Fruit fly (Drosophila melanogaster): ENCODE results near the gene CG14434.

The CG14434 gene

DNA sequence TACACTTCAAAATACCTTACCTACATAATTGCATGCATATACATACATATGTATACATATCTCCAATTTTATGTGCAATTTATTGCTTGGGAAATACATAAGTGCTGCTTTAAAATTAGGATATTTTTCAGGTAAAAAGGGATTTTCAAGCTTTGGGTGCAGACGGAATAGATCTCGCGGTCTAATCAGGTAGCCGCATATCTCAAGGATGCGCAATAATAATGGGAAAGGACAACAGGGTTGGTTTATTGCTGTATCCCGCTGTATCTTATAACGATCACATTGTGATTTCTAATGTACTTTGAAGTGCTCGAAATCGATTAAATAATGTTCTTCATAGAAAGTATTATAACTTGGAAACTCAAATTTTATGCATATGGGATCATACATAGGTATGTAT lies 9.3 kb downstream of the CG14434 start:
- TF ChIP-seq CG11617 (GFP tag; optimal IDR thresholded peaks at IDR 0.05) (no peak), CG7045 (GFP tag; optimal IDR thresholded peaks at IDR 0.05) (no peak), CG7101 (tag; optimal IDR thresholded peaks at IDR 0.05) (no peak), bab1 (GFP tag; optimal IDR thresholded peaks at IDR 0.05) (no peak), CG5204 (GFP tag; optimal IDR thresholded peaks at IDR 0.05) (no peak), Hr96 (GFP tag; optimal IDR thresholded peaks at IDR 0.05) (no peak), tj (GFP tag; optimal IDR thresholded peaks at IDR 0.05) (no peak), pad (GFP tag; optimal IDR thresholded peaks at IDR 0.05) (no peak), Mnt (GFP tag; optimal IDR thresholded peaks at IDR 0.05) (no peak), Crg-1 (GFP tag; optimal IDR thresholded peaks at IDR 0.05) (no peak), kay (GFP tag; ENCODE audit: borderline replicate concordance) (no peak), CG14711 (tag; optimal IDR thresholded peaks at IDR 0.05) (no peak), CG33017 (tag; optimal IDR thresholded peaks at IDR 0.05) (no peak)

DNA sequence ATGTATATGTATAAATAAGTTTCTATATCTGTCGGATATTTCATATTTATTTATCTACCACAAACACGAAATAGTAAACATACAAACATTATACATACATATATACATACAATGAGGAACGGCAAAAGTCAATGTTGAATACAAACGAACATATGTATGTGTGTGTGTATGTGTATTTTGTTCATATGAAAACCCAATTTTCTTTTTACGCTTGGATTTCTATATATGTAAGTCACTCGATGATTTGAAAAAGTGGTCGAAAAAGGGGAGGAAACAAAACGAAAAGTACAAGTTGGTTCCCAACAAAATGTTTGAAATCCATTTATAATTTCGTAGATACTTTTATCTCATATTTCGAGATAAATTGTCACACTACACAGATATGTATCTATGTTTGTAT lies 9.7 kb downstream of the CG14434 start:
- TF ChIP-seq kay (GFP tag; ENCODE audit: borderline replicate concordance) (peak; percentile 73), CG7101 (tag; optimal IDR thresholded peaks at IDR 0.05) (no peak), toe (GFP tag; optimal IDR thresholded peaks at IDR 0.05) (no peak), Crg-1 (GFP tag; optimal IDR thresholded peaks at IDR 0.05) (no peak), CG33017 (tag; optimal IDR thresholded peaks at IDR 0.05) (no peak), Hr96 (GFP tag; optimal IDR thresholded peaks at IDR 0.05) (no peak), ovo (GFP tag; optimal IDR thresholded peaks at IDR 0.05) (no peak)

DNA sequence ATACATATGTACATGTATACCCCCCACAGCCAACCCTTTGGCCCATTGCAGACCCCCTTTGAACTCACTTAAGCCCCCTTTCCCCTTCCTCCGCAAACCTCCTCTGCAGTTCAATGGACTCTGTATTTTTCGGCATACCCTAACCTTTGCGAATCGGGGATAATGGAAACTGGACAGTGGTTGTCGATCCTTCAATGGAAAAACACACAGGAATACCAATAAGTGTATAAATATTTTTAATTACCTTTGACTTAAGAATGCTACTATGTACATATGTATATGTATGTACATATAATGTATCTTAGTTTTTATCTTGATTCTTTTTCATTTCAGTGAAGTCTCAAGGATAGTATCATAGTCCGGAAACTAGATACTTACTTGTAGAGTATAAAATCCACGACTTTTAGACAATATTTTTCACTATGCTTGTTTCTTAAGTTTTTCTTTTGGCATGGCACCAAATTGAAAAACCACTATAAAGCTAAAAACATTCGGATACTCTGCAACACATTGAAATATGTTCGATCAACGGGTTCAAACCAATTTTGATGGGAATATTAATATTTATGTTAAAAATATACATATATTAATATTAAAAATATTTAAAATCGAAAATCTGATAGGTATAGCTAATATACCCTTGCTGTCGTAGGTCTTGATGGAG lies 10.5 kb downstream of the CG14434 start:
- TF ChIP-seq CG11617 (GFP tag; optimal IDR thresholded peaks at IDR 0.05) (no peak), pad (GFP tag; optimal IDR thresholded peaks at IDR 0.05) (no peak), CG1620 (GFP tag; optimal IDR thresholded peaks at IDR 0.05) (no peak), kay (GFP tag; ENCODE audit: borderline replicate concordance) (no peak), CG14711 (tag; optimal IDR thresholded peaks at IDR 0.05) (peak; percentile 52), cnc (optimal IDR thresholded peaks at IDR 0.05) (no peak), Crg-1 (GFP tag; optimal IDR thresholded peaks at IDR 0.05) (no peak), CG7101 (tag; optimal IDR thresholded peaks at IDR 0.05) (peak; percentile 16), Mnt (GFP tag; optimal IDR thresholded peaks at IDR 0.05) (no peak), CG7045 (GFP tag; optimal IDR thresholded peaks at IDR 0.05) (no peak), ovo (GFP tag; optimal IDR thresholded peaks at IDR 0.05) (no peak), cic (GFP tag; optimal IDR thresholded peaks at IDR 0.05) (no peak), Hr96 (GFP tag; optimal IDR thresholded peaks at IDR 0.05) (no peak), CG12768 (GFP tag; optimal IDR thresholded peaks at IDR 0.05) (no peak), CG33017 (tag; optimal IDR thresholded peaks at IDR 0.05) (peak; percentile 10), Clk (GFP tag; optimal IDR thresholded peaks at IDR 0.05) (no peak), tj (GFP tag; optimal IDR thresholded peaks at IDR 0.05) (no peak), toe (GFP tag; optimal IDR thresholded peaks at IDR 0.05) (no peak), CG5204 (GFP tag; optimal IDR thresholded peaks at IDR 0.05) (no peak), bab1 (GFP tag; optimal IDR thresholded peaks at IDR 0.05) (peak; percentile 72)

DNA sequence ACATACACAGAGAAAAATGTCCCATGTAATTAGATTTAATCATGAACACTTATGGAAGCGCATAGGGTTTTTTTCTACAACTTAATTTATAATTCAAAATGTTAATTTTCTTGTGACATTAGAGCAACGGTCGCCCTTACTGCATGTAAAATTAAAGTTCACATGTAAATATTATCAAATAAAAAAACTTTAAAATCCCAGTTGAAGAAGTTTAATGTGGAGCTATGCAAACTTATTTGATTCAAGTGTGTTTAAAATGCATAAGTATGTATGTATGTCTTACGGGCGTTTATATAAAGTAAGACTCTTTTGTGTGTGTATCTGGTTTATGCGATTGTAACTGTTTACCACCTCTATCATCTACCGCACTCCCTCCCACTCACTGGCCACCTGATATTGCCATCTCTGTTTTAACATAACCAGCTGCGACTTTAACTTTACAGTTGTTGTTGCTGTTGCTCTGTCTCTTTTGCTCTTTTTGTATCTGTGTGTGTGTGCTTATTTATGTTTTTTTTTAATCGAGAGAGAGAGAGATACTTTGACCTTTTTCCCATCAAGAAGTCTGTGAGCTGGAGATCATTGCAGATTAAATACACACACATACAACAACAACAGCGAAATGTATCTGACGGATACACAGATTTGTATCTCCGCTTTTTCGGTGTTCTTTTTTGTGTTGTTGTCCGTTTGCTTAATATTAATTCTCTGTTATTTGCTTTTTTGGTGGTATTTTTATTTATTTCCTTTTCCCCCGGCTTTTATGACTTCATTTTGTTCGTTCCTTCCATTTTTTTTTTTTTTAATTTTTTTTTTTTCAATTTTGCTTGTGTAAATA lies 11.4 kb downstream of the CG14434 start:
- peak; percentile 16 for TF ChIP-seq Mnt (GFP tag; optimal IDR thresholded peaks at IDR 0.05)
- no peak for TF ChIP-seq pad (GFP tag; optimal IDR thresholded peaks at IDR 0.05)
- TF ChIP-seq tj (GFP tag; optimal IDR thresholded peaks at IDR 0.05) = peak; percentile 32
- peak; percentile 37 for TF ChIP-seq CG5204 (GFP tag; optimal IDR thresholded peaks at IDR 0.05)
- no peak for TF ChIP-seq ovo (GFP tag; optimal IDR thresholded peaks at IDR 0.05)
- peak; percentile 13 for TF ChIP-seq CG11617 (GFP tag; optimal IDR thresholded peaks at IDR 0.05)
- peak; percentile 48 for TF ChIP-seq CG7101 (tag; optimal IDR thresholded peaks at IDR 0.05)
- peak; percentile 90 for TF ChIP-seq bab1 (GFP tag; optimal IDR thresholded peaks at IDR 0.05)
- no peak for TF ChIP-seq Hr96 (GFP tag; optimal IDR thresholded peaks at IDR 0.05)

DNA sequence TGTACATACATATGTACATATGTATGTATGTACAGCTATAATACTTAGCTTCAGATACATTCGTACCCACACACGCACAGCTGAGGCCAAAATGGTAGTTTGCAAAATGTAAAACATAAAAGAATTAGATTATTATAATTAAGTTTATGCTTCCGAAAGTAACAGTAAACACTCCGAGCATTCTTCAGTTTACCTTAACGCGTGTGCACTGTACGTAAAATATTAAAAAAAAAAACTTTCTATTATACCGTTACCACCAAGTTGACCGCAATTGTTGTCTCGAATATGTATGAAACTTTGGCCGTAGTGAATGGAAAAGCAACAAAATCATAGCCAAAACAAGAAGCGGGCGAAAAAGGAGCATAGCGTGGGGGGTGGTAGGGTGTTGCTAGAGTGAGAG lies 12.4 kb downstream of the CG14434 start:
- no peak for TF ChIP-seq pad (GFP tag; optimal IDR thresholded peaks at IDR 0.05)
- peak; percentile 35 for TF ChIP-seq CG14711 (tag; optimal IDR thresholded peaks at IDR 0.05)
- peak; percentile 35 for TF ChIP-seq CG7101 (tag; optimal IDR thresholded peaks at IDR 0.05)
- peak; percentile 8 for TF ChIP-seq CG7045 (GFP tag; optimal IDR thresholded peaks at IDR 0.05)
- TF ChIP-seq bab1 (GFP tag; optimal IDR thresholded peaks at IDR 0.05) = peak; percentile 19
- TF ChIP-seq CG33017 (tag; optimal IDR thresholded peaks at IDR 0.05) = peak; percentile 34
- no peak for TF ChIP-seq CG5204 (GFP tag; optimal IDR thresholded peaks at IDR 0.05)

DNA sequence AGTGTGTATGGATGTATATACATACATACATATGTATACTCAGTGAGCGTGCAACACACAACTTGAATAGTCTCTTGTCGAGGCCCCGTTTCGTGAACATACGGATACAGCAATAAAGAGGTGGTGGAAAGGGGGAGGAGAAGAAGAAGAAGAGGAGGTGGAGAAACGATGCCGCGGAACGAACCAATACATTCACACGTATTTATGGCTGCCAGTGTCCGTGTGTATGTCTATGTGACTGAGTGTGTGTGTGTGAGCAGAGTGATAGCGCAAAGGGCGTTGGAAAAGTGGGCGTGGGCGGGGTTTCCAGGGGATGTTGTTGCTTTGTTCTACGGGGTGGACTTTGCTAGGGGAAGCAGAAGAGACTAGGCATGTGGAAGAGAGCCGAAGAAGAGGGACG lies 13.6 kb downstream of the CG14434 start:
- no peak for TF ChIP-seq bab1 (GFP tag; optimal IDR thresholded peaks at IDR 0.05)
- TF ChIP-seq CG14711 (tag; optimal IDR thresholded peaks at IDR 0.05) = no peak
- TF ChIP-seq Clk (GFP tag; optimal IDR thresholded peaks at IDR 0.05) = no peak
- TF ChIP-seq CG12768 (GFP tag; optimal IDR thresholded peaks at IDR 0.05) = peak; percentile 52
- no peak for TF ChIP-seq CG5204 (GFP tag; optimal IDR thresholded peaks at IDR 0.05)
- TF ChIP-seq CG11617 (GFP tag; optimal IDR thresholded peaks at IDR 0.05) = no peak
- TF ChIP-seq Mnt (GFP tag; optimal IDR thresholded peaks at IDR 0.05) = no peak
- TF ChIP-seq tj (GFP tag; optimal IDR thresholded peaks at IDR 0.05) = peak; percentile 69
- TF ChIP-seq ovo (GFP tag; optimal IDR thresholded peaks at IDR 0.05) = no peak
- TF ChIP-seq Crg-1 (GFP tag; optimal IDR thresholded peaks at IDR 0.05) = peak; percentile 8
- no peak for TF ChIP-seq CG1620 (GFP tag; optimal IDR thresholded peaks at IDR 0.05)
- TF ChIP-seq Hr96 (GFP tag; optimal IDR thresholded peaks at IDR 0.05) = no peak
- TF ChIP-seq cnc (optimal IDR thresholded peaks at IDR 0.05) = no peak
- no peak for TF ChIP-seq toe (GFP tag; optimal IDR thresholded peaks at IDR 0.05)
- TF ChIP-seq CG7101 (tag; optimal IDR thresholded peaks at IDR 0.05) = no peak
- no peak for TF ChIP-seq kay (GFP tag; ENCODE audit: borderline replicate concordance)
- TF ChIP-seq CG7045 (GFP tag; optimal IDR thresholded peaks at IDR 0.05) = no peak
- TF ChIP-seq CG33017 (tag; optimal IDR thresholded peaks at IDR 0.05) = no peak
- peak; percentile 72 for TF ChIP-seq pad (GFP tag; optimal IDR thresholded peaks at IDR 0.05)
- peak; percentile 1 for TF ChIP-seq cic (GFP tag; optimal IDR thresholded peaks at IDR 0.05)

All from whole organism, adult.